Worm (Caenorhabditis elegans) whole organism, L1 larva: ENCODE measurements around the gene F52D10.4.

ENCODE experiments used
- Y116A8C.19 ChIP-seq: sonication (generic microtip); optimal IDR thresholded peaks from 2 replicates; lab custom pipeline; 2016; ENCODE audit warnings: missing compliant biosample characterization, missing genetic modification characterization, borderline replicate concordance
- aly-2 ChIP-seq: fragments of 150-350 bp; optimal IDR thresholded peaks from 2 replicates; lab custom pipeline; 2014; ENCODE audit warnings: missing biosample characterization, missing genetic modification characterization
- ceh-63 ChIP-seq: fragments of 200-800 bp; sonication (Bioruptor generic); optimal IDR thresholded peaks from 2 replicates; lab custom pipeline; 2018; ENCODE audit warnings: mild to moderate bottlenecking, missing genetic modification characterization, missing compliant biosample characterization
- ceh-8 ChIP-seq: fragments of 200-800 bp; sonication (Bioruptor generic); optimal IDR thresholded peaks from 2 replicates; lab custom pipeline; 2018; ENCODE audit warnings: mild to moderate bottlenecking, missing genetic modification characterization, moderate library complexity, missing compliant biosample characterization
- ceh-82 ChIP-seq, 3 experiments: fragments of 150-350 bp in 1 of 3; sonication (generic microtip) in 2 of 3; optimal IDR thresholded peaks; 2 replicates each; lab custom pipeline; 2014 to 2017; ENCODE audit warnings: missing biosample characterization in 3 of 3, missing genetic modification characterization in 3 of 3
- dpl-1 ChIP-seq, 3 experiments: fragments of 150-350 bp in 2 of 3; sonication (generic microtip) in 1 of 3; optimal IDR thresholded peaks; 2 replicates each; lab custom pipeline; 2014 to 2017; ENCODE audit warnings: missing biosample characterization in 3 of 3, missing genetic modification characterization in 3 of 3, missing genetic modification reagents in 3 of 3
- dsc-1 ChIP-seq: sonication (generic microtip); optimal IDR thresholded peaks from 2 replicates; lab custom pipeline; 2016; ENCODE audit warnings: mild to moderate bottlenecking, missing genetic modification characterization, missing compliant biosample characterization
- efl-1 ChIP-seq, 4 experiments: fragments of 150-350 bp; optimal IDR thresholded peaks in 3 of 4; peaks in 1 of 4; 1 replicate in 1 of 4; 2 replicates in 3 of 4; lab custom pipeline; 2014; ENCODE audit warnings: missing biosample characterization in 2 of 4, missing genetic modification characterization in 2 of 4, missing genetic modification reagents in 2 of 4
- egl-13 ChIP-seq: sonication (generic microtip); optimal IDR thresholded peaks from 2 replicates; lab custom pipeline; 2016; ENCODE audit warnings: missing genotype, missing genetic modification reagents, missing genetic modification characterization, missing compliant biosample characterization
- elt-2 ChIP-seq: sonication (generic microtip); optimal IDR thresholded peaks from 2 replicates; lab custom pipeline; 2016; ENCODE audit warnings: missing genetic modification characterization, mild to moderate bottlenecking, inconsistent platforms, missing compliant biosample characterization, missing genetic modification reagents
- fkh-10 ChIP-seq: sonication (generic microtip); optimal IDR thresholded peaks from 2 replicates; lab custom pipeline; 2017; ENCODE audit warnings: missing biosample characterization, missing genetic modification reagents, missing genetic modification characterization
- fkh-8 ChIP-seq: sonication (generic microtip); optimal IDR thresholded peaks from 2 replicates; lab custom pipeline; 2016; ENCODE audit warnings: mild to moderate bottlenecking, missing genetic modification characterization, missing compliant biosample characterization
- grh-1 ChIP-seq: fragments of 200-800 bp; sonication (Bioruptor generic); IDR thresholded peaks from 2 replicates; pipeline ENCODE4 v1.3.6; 2022; ENCODE audit warnings: missing genetic modification reagents, missing genetic modification characterization, missing compliant biosample characterization
- irx-1 ChIP-seq: sonication (generic microtip); optimal IDR thresholded peaks from 2 replicates; lab custom pipeline; 2016; ENCODE audit warnings: missing genetic modification characterization, missing compliant biosample characterization
- isw-1 ChIP-seq: fragments of 200-800 bp; sonication (Bioruptor generic); IDR thresholded peaks from 2 replicates; pipeline ENCODE4 v1.3.6; 2022; ENCODE audit warnings: missing genetic modification characterization, missing compliant biosample characterization
- lin-13 ChIP-seq: fragments of 150-350 bp; optimal IDR thresholded peaks from 2 replicates; lab custom pipeline; 2014; ENCODE audit warnings: missing biosample characterization, missing genetic modification reagents, missing genetic modification characterization
- lin-14 ChIP-seq: fragments of 200-800 bp; sonication (Bioruptor generic); optimal IDR thresholded peaks from 2 replicates; lab custom pipeline; 2018; ENCODE audit warnings: mild to moderate bottlenecking, missing genetic modification characterization, moderate library complexity, missing compliant biosample characterization
- lir-3 ChIP-seq: sonication (generic microtip); optimal IDR thresholded peaks from 2 replicates; lab custom pipeline; 2016; ENCODE audit warnings: mild to moderate bottlenecking, missing genetic modification characterization, moderate library complexity, missing compliant biosample characterization; ENCODE audit not compliant: poor library complexity
- lsy-2 ChIP-seq, 2 experiments: fragments of 150-350 bp; optimal IDR thresholded peaks; 2 replicates each; lab custom pipeline; 2014; ENCODE audit warnings: missing biosample characterization in 2 of 2, missing genetic modification characterization in 2 of 2
- mab-9 ChIP-seq: fragments of 200-800 bp; sonication (Bioruptor generic); IDR thresholded peaks from 2 replicates; pipeline ENCODE4 v1.3.6; 2022; ENCODE audit warnings: missing genetic modification reagents, missing genetic modification characterization, missing compliant biosample characterization
- mdl-1 ChIP-seq, 2 experiments: fragments of 150-350 bp; optimal IDR thresholded peaks; 2 replicates each; lab custom pipeline; 2014 to 2017; ENCODE audit warnings: missing biosample characterization in 2 of 2, missing genetic modification characterization in 2 of 2, inconsistent platforms in 1 of 2
- mef-2 ChIP-seq: fragments of 150-350 bp; optimal IDR thresholded peaks from 2 replicates; lab custom pipeline; 2014; ENCODE audit warnings: missing biosample characterization, missing genetic modification characterization
- mep-1 ChIP-seq: fragments of 150-350 bp; optimal IDR thresholded peaks from 2 replicates; lab custom pipeline; 2014; ENCODE audit warnings: missing biosample characterization, missing genetic modification characterization
- nhr-11 ChIP-seq: fragments of 150-350 bp; optimal IDR thresholded peaks from 2 replicates; lab custom pipeline; 2014; ENCODE audit warnings: missing biosample characterization, missing genetic modification characterization
- nhr-19 ChIP-seq: fragments of 200-800 bp; sonication (Bioruptor generic); conservative IDR thresholded peaks from 2 replicates; pipeline ENCODE4 v1.3.6; 2022; ENCODE audit warnings: missing genetic modification characterization, missing compliant biosample characterization
- nhr-20 ChIP-seq: sonication (generic microtip); optimal IDR thresholded peaks from 2 replicates; lab custom pipeline; 2016; ENCODE audit warnings: mild to moderate bottlenecking, missing genetic modification characterization, missing compliant biosample characterization
- nhr-47 ChIP-seq: sonication (generic microtip); optimal IDR thresholded peaks from 2 replicates; lab custom pipeline; 2016; ENCODE audit warnings: mild to moderate bottlenecking, missing genetic modification characterization, moderate library complexity, missing compliant biosample characterization
- nhr-71 ChIP-seq: sonication (generic microtip); optimal IDR thresholded peaks from 2 replicates; lab custom pipeline; 2016; ENCODE audit warnings: mild to moderate bottlenecking, missing genetic modification characterization, moderate library complexity, missing compliant biosample characterization
- nhr-85 ChIP-seq: sonication (generic microtip); peaks from one replicate; lab custom pipeline; 2016; ENCODE audit warnings: missing genetic modification characterization, inconsistent platforms, missing compliant biosample characterization
- nhr-90 ChIP-seq: sonication (generic microtip); optimal IDR thresholded peaks from 2 replicates; lab custom pipeline; 2016; ENCODE audit warnings: mild to moderate bottlenecking, missing genetic modification characterization, missing compliant biosample characterization; ENCODE audit not compliant: poor library complexity
- pax-3 ChIP-seq: fragments of 200-800 bp; sonication (Bioruptor generic); optimal IDR thresholded peaks from 2 replicates; lab custom pipeline; 2018; ENCODE audit warnings: mild to moderate bottlenecking, missing genetic modification characterization, moderate library complexity, missing compliant biosample characterization
- rnt-1 ChIP-seq: sonication (generic microtip); optimal IDR thresholded peaks from 2 replicates; lab custom pipeline; 2016; ENCODE audit warnings: mild to moderate bottlenecking, missing genetic modification characterization, moderate library complexity, missing compliant biosample characterization
- snpc-4 ChIP-seq: fragments of 150-350 bp; optimal IDR thresholded peaks from 2 replicates; lab custom pipeline; 2014; ENCODE audit warnings: missing biosample characterization, missing genetic modification characterization
- snu-23 ChIP-seq: sonication (generic microtip); optimal IDR thresholded peaks from 2 replicates; lab custom pipeline; 2016; ENCODE audit warnings: missing genetic modification characterization, missing compliant biosample characterization
- sup-37 ChIP-seq: fragments of 200-800 bp; sonication (Bioruptor generic); optimal IDR thresholded peaks from 2 replicates; lab custom pipeline; 2018; ENCODE audit warnings: mild to moderate bottlenecking, missing genetic modification characterization, missing compliant biosample characterization
- swsn-7 ChIP-seq: sonication (generic microtip); optimal IDR thresholded peaks from 2 replicates; lab custom pipeline; 2016; ENCODE audit warnings: missing genetic modification characterization, missing compliant biosample characterization
- tbx-2 ChIP-seq: sonication (generic microtip); optimal IDR thresholded peaks from 2 replicates; lab custom pipeline; 2016; ENCODE audit warnings: missing genetic modification characterization, missing compliant biosample characterization
- unc-86 ChIP-seq: sonication (generic microtip); optimal IDR thresholded peaks from 2 replicates; lab custom pipeline; 2016; ENCODE audit warnings: missing genetic modification characterization, missing compliant biosample characterization
- vab-15 ChIP-seq: sonication (generic microtip); optimal IDR thresholded peaks from 2 replicates; lab custom pipeline; 2017; ENCODE audit warnings: missing genotype, mild to moderate bottlenecking, missing genetic modification characterization, missing compliant biosample characterization
- xbp-1 ChIP-seq: sonication (generic microtip); optimal IDR thresholded peaks from 2 replicates; lab custom pipeline; 2016; ENCODE audit warnings: missing genetic modification characterization, missing compliant biosample characterization
- zip-4 ChIP-seq: fragments of 200-800 bp; sonication (Bioruptor generic); optimal IDR thresholded peaks from 2 replicates; lab custom pipeline; 2018; ENCODE audit warnings: mild to moderate bottlenecking, missing genetic modification characterization, moderate library complexity, missing compliant biosample characterization
- ztf-11 ChIP-seq, 2 experiments: sonication (generic microtip); optimal IDR thresholded peaks; 2 replicates each; lab custom pipeline; 2016 to 2017; ENCODE audit warnings: missing genetic modification characterization in 2 of 2, missing biosample characterization in 1 of 2, missing compliant biosample characterization in 1 of 2
- ztf-4 ChIP-seq: fragments of 150-350 bp; optimal IDR thresholded peaks from 2 replicates; lab custom pipeline; 2014; ENCODE audit warnings: missing biosample characterization, missing genetic modification characterization

The F52D10.4 gene

ce11 chrX:11638987-11639386 is 21.7 kb downstream of the F52D10.4 start:
- TF ChIP-seq ceh-63 (GFP tag; lab: Kevin White, UChicago), result no peak
- peak; percentile 13 for TF ChIP-seq nhr-47 (tag; lab: Kevin White, UChicago)
- peak; percentile 65 for TF ChIP-seq lin-14 (GFP tag; lab: Kevin White, UChicago)
- peak; percentile 23 for TF ChIP-seq tbx-2 (tag; lab: Kevin White, UChicago)
- TF ChIP-seq aly-2 (tag; lab: Kevin White, UChicago), result no peak

- TF ChIP-seq mep-1 (tag; lab: Kevin White, UChicago) (peak; percentile 36), lsy-2 (tag; optimal IDR thresholded peaks at IDR 0.05; lab: Kevin White, UChicago) (peak in 1 of 2 experiments; percentile 32), nhr-71 (tag; lab: Kevin White, UChicago) (peak; percentile 50), zip-4 (GFP tag; lab: Kevin White, UChicago) (no peak), nhr-20 (tag; lab: Kevin White, UChicago) (no peak), fkh-10 (GFP tag; lab: Kevin White, UChicago) (peak; percentile 68), rnt-1 (tag; lab: Kevin White, UChicago) (peak; percentile 18), fkh-8 (peak; percentile 11), dsc-1 (peak; percentile 13), isw-1 (no peak), mef-2 (tag; lab: Kevin White, UChicago) (no peak), snu-23 (peak; percentile 15), lin-14 (GFP tag; lab: Kevin White, UChicago) (peak; percentile 81), ceh-82 (tag; optimal IDR thresholded peaks at IDR 0.05; lab: Kevin White, UChicago) (peak in 1 of 3 experiments; percentile 13)
These were observed 23.3 kb downstream of the F52D10.4 start for ce11 chrX:11640463-11640995.

ce11 chrX:11641562-11641961 is 24.3 kb downstream of the F52D10.4 start:
- no peak for TF ChIP-seq mep-1 (tag; lab: Kevin White, UChicago)
- TF ChIP-seq Y116A8C.19, result no peak
- no peak for TF ChIP-seq nhr-47 (tag; lab: Kevin White, UChicago)
- TF ChIP-seq snpc-4, result no peak
- TF ChIP-seq snu-23, result no peak
- TF ChIP-seq efl-1 (optimal IDR thresholded peaks at IDR 0.05; lab: Kevin White, UChicago), result no peak
- TF ChIP-seq efl-1 (GFP tag; optimal IDR thresholded peaks at IDR 0.05 in 1 of 2; lab: Kevin White, UChicago), result peak in 1 of 2 experiments; percentile 66
- TF ChIP-seq dpl-1 (GFP tag; optimal IDR thresholded peaks at IDR 0.05; lab: Kevin White, UChicago), result no peak
- no peak for TF ChIP-seq nhr-11 (tag; lab: Kevin White, UChicago)
- TF ChIP-seq egl-13 (tag; lab: Kevin White, UChicago), result no peak

ce11 chrX:11643767-11644235 is 26.5 kb downstream of the F52D10.4 start, which contains the start of gene sto-4:
Gene sto-4 (plus strand): TSS chrX:11644126.
- peak; percentile 83 for TF ChIP-seq zip-4 (GFP tag; lab: Kevin White, UChicago)
- TF ChIP-seq fkh-8, result peak; percentile 86
- peak in 1 of 2 experiments; percentile 21 for TF ChIP-seq mdl-1 (tag; optimal IDR thresholded peaks at IDR 0.05; lab: Kevin White, UChicago)
- TF ChIP-seq xbp-1 (tag; lab: Kevin White, UChicago), result peak; percentile 69
- peak; percentile 78 for TF ChIP-seq grh-1 (GFP tag; lab: Robert Waterston, UW)
- peak; percentile 69 for TF ChIP-seq mab-9 (GFP tag; lab: Robert Waterston, UW)
- TF ChIP-seq irx-1 (tag; lab: Kevin White, UChicago), result peak; percentile 76
- peak in 1 of 2 experiments; percentile 76 for TF ChIP-seq ztf-11 (tag; optimal IDR thresholded peaks at IDR 0.05; lab: Kevin White, UChicago)
- TF ChIP-seq sup-37, result peak; percentile 81
- TF ChIP-seq nhr-85, result peak; percentile 99
- peak; percentile 61 for TF ChIP-seq rnt-1 (tag; lab: Kevin White, UChicago)
- peak; percentile 55 for TF ChIP-seq isw-1
- peak; percentile 55 for TF ChIP-seq ztf-4 (tag; lab: Kevin White, UChicago)
- TF ChIP-seq unc-86 (tag; lab: Kevin White, UChicago), result peak; percentile 90
- TF ChIP-seq pax-3 (tag; lab: Kevin White, UChicago), result peak; percentile 92
- TF ChIP-seq swsn-7 (tag; lab: Kevin White, UChicago), result peak; percentile 83
- TF ChIP-seq lin-13, result peak; percentile 38
- peak; percentile 95 for TF ChIP-seq ceh-8
- peak; percentile 75 for TF ChIP-seq nhr-19
- TF ChIP-seq nhr-47 (tag; lab: Kevin White, UChicago), result peak; percentile 89
- peak; percentile 24 for TF ChIP-seq lir-3 (tag; lab: Kevin White, UChicago)
- TF ChIP-seq dsc-1, result peak; percentile 68
- peak; percentile 27 for TF ChIP-seq nhr-20 (tag; lab: Kevin White, UChicago)
- TF ChIP-seq elt-2 (tag; lab: Kevin White, UChicago), result peak; percentile 7
- TF ChIP-seq tbx-2 (tag; lab: Kevin White, UChicago), result peak; percentile 75
- peak; percentile 70 for TF ChIP-seq vab-15 (tag; lab: Kevin White, UChicago)
- peak; percentile 77 for TF ChIP-seq nhr-90 (tag; lab: Kevin White, UChicago)
